Fruit fly (Drosophila melanogaster) whole organism, embryonic: Measurements from ENCODE around the gene Mms19.

ENCODE experiments used
- CG10209 ChIP-seq: fragments of 200-800 bp; sonication (Bioruptor generic); optimal IDR thresholded peaks from 3 replicates; lab custom pipeline; 2017; ENCODE audit warnings: missing biosample characterization, mild to moderate bottlenecking, missing genetic modification characterization, missing genetic modification reagents
- CG10267 ChIP-seq: fragments of 200-800 bp; sonication (Bioruptor generic); optimal IDR thresholded peaks from 2 replicates; lab custom pipeline; 2018; ENCODE audit warnings: missing biosample characterization, mild to moderate bottlenecking, missing genetic modification characterization, moderate library complexity
- CG11456 ChIP-seq: fragments of 200-800 bp; sonication (Bioruptor generic); IDR thresholded peaks from 3 replicates; pipeline ENCODE4 v1.3.6; 2022; ENCODE audit warnings: missing biosample characterization, missing genetic modification characterization
- CG11560 ChIP-seq: fragments of 200-800 bp; sonication (Bioruptor generic); IDR thresholded peaks from 3 replicates; pipeline ENCODE4 v1.3.6; 2022; ENCODE audit warnings: missing biosample characterization, missing genetic modification characterization
- CG12659 ChIP-seq: fragments of 200-800 bp; sonication (Bioruptor generic); optimal IDR thresholded peaks from 3 replicates; lab custom pipeline; 2017; ENCODE audit warnings: mild to moderate bottlenecking, missing biosample characterization, missing genetic modification reagents, missing genetic modification characterization
- CG13424 ChIP-seq: fragments of 200-800 bp; sonication (Bioruptor generic); optimal IDR thresholded peaks from 2 replicates; lab custom pipeline; 2019; ENCODE audit warnings: missing biosample characterization, mild to moderate bottlenecking, missing genetic modification characterization, moderate library complexity
- CG14667 ChIP-seq: fragments of 200-800 bp; sonication (Bioruptor generic); IDR thresholded peaks from 2 replicates; pipeline ENCODE4 v1.3.6; 2022; ENCODE audit warnings: missing biosample characterization, missing genetic modification characterization
- CG14860 ChIP-seq: fragments of 200-800 bp; sonication (Bioruptor generic); IDR thresholded peaks from 3 replicates; pipeline ENCODE4 v1.3.6; 2022; ENCODE audit warnings: missing biosample characterization, missing genetic modification characterization; ENCODE audit not compliant: partially characterized antibody
- CG14965 ChIP-seq: fragments of 200-800 bp; sonication (Bioruptor generic); optimal IDR thresholded peaks from 2 replicates; lab custom pipeline; 2016; ENCODE audit warnings: missing biosample characterization, missing genetic modification characterization, borderline replicate concordance
- CG1647 ChIP-seq: fragments of 200-800 bp; sonication (Bioruptor generic); optimal IDR thresholded peaks from 3 replicates; lab custom pipeline; 2016; ENCODE audit warnings: missing biosample characterization, missing genetic modification characterization
- CG18619 ChIP-seq: fragments of 200-800 bp; sonication (Bioruptor generic); optimal IDR thresholded peaks from 3 replicates; lab custom pipeline; 2017; ENCODE audit warnings: missing biosample characterization, mild to moderate bottlenecking, missing genetic modification characterization
- CG2120 ChIP-seq: fragments of 200-800 bp; sonication (Bioruptor generic); optimal IDR thresholded peaks from 3 replicates; lab custom pipeline; 2016; ENCODE audit warnings: missing biosample characterization, missing genetic modification characterization
- CG32532 ChIP-seq: fragments of 200-800 bp; sonication (Bioruptor generic); IDR thresholded peaks from 2 replicates; pipeline ENCODE4 v1.3.6; 2022; ENCODE audit warnings: missing biosample characterization, missing genetic modification characterization
- CG33557 ChIP-seq: fragments of 200-800 bp; sonication (Bioruptor generic); optimal IDR thresholded peaks from 2 replicates; lab custom pipeline; 2019; ENCODE audit warnings: missing biosample characterization, mild to moderate bottlenecking, missing genetic modification characterization, moderate library complexity
- CG4617 ChIP-seq: fragments of 200-800 bp; sonication (Bioruptor generic); optimal IDR thresholded peaks from 3 replicates; lab custom pipeline; 2016; ENCODE audit warnings: missing biosample characterization, missing genetic modification characterization, borderline replicate concordance
- CG4707 ChIP-seq: fragments of 200-800 bp; sonication (Bioruptor generic); optimal IDR thresholded peaks from 2 replicates; lab custom pipeline; 2018; ENCODE audit warnings: missing biosample characterization, mild to moderate bottlenecking, missing genetic modification characterization, moderate library complexity
- CG6272 ChIP-seq: fragments of 200-800 bp; sonication (Bioruptor generic); IDR thresholded peaks from 2 replicates; pipeline ENCODE4 v1.3.6; 2022; ENCODE audit warnings: missing biosample characterization, missing genetic modification characterization
- CG6813 ChIP-seq: fragments of 200-800 bp; sonication (Bioruptor generic); optimal IDR thresholded peaks from 2 replicates; lab custom pipeline; 2017; ENCODE audit warnings: missing biosample characterization, missing genetic modification characterization, mild to moderate bottlenecking, moderate library complexity, missing genetic modification reagents
- CG8359 ChIP-seq: fragments of 200-800 bp; sonication (Bioruptor generic); optimal IDR thresholded peaks from 2 replicates; lab custom pipeline; 2017; ENCODE audit warnings: missing biosample characterization, mild to moderate bottlenecking, missing genetic modification characterization, borderline replicate concordance
- CG8478 ChIP-seq: fragments of >200 bp; optimal IDR thresholded peaks from 2 replicates; lab custom pipeline; 2018
- CG8765 ChIP-seq: fragments of 200-800 bp; sonication (Bioruptor generic); IDR thresholded peaks from 2 replicates; pipeline ENCODE4 v1.3.6; 2022; ENCODE audit warnings: missing biosample characterization, missing genetic modification characterization
- Doc3 ChIP-seq: fragments of 200-800 bp; sonication (Bioruptor generic); IDR thresholded peaks from 3 replicates; pipeline ENCODE4 v1.3.6; 2022; ENCODE audit warnings: missing biosample characterization, missing genetic modification characterization; ENCODE audit not compliant: partially characterized antibody
- Dp ChIP-seq: fragments of 200-800 bp; sonication (Bioruptor generic); optimal IDR thresholded peaks from 2 replicates; lab custom pipeline; 2018; ENCODE audit warnings: missing biosample characterization, mild to moderate bottlenecking, missing genetic modification characterization, moderate library complexity
- E2f2 ChIP-seq: fragments of 200-800 bp; sonication (Bioruptor generic); IDR thresholded peaks from 2 replicates; pipeline ENCODE4 v1.3.6; 2022; ENCODE audit warnings: missing biosample characterization, missing genetic modification characterization
- GATAe ChIP-seq: fragments of 200-800 bp; sonication (Bioruptor generic); conservative IDR thresholded peaks from 2 replicates; pipeline ENCODE4 v1.3.6; 2022; ENCODE audit warnings: missing biosample characterization, missing genetic modification characterization
- Hmx ChIP-seq: fragments of 200-800 bp; sonication (Bioruptor generic); optimal IDR thresholded peaks from 2 replicates; lab custom pipeline; 2016; ENCODE audit warnings: missing biosample characterization, missing genetic modification characterization
- Hr3 ChIP-seq: fragments of 200-800 bp; sonication (Bioruptor generic); optimal IDR thresholded peaks from 3 replicates; lab custom pipeline; 2016; ENCODE audit warnings: missing biosample characterization, missing genetic modification characterization
- Hr78 ChIP-seq, 2 experiments: fragments of 200-800 bp in 1 of 2; fragments of >200 bp in 1 of 2; sonication (Bioruptor generic) in 1 of 2; optimal IDR thresholded peaks; 2 replicates each; lab custom pipeline; 2017 to 2019; ENCODE audit warnings: missing biosample characterization in 2 of 2, missing genetic modification characterization in 2 of 2, mild to moderate bottlenecking in 1 of 2, moderate library complexity in 1 of 2
- Lpt ChIP-seq: fragments of >200 bp; optimal IDR thresholded peaks from 2 replicates; lab custom pipeline; 2018; ENCODE audit warnings: missing biosample characterization, missing genetic modification characterization
- MESR4 ChIP-seq: fragments of 200-800 bp; sonication (Bioruptor generic); optimal IDR thresholded peaks from 2 replicates; lab custom pipeline; 2018; ENCODE audit warnings: missing biosample characterization, mild to moderate bottlenecking, missing genetic modification characterization, moderate library complexity
- Med ChIP-seq: fragments of 200-800 bp; sonication (Bioruptor generic); peaks from one replicate; lab custom pipeline; 2016; ENCODE audit warnings: missing biosample characterization, missing genetic modification characterization, mild to moderate bottlenecking, inconsistent platforms, moderate library complexity
- Opbp ChIP-seq: fragments of 200-800 bp; sonication (Bioruptor generic); IDR thresholded peaks from 3 replicates; pipeline ENCODE4 v1.3.6; 2022; ENCODE audit warnings: missing biosample characterization, missing genetic modification characterization; ENCODE audit not compliant: partially characterized antibody
- Stat92E ChIP-seq, 3 experiments: fragments of >200 bp in 2 of 3; fragments of 200-800 bp in 1 of 3; sonication (Bioruptor generic) in 1 of 3; optimal IDR thresholded peaks; 2 replicates each; lab custom pipeline; 2017 to 2019; ENCODE audit warnings: missing biosample characterization in 3 of 3, missing genetic modification characterization in 3 of 3, mild to moderate bottlenecking in 1 of 3, moderate library complexity in 1 of 3
- cwo ChIP-seq: fragments of 200-800 bp; sonication (Bioruptor generic); optimal IDR thresholded peaks from 3 replicates; lab custom pipeline; 2017; ENCODE audit warnings: missing biosample characterization, missing genetic modification characterization, mild to moderate bottlenecking, moderate library complexity, missing genetic modification reagents
- dimm ChIP-seq: fragments of 200-800 bp; sonication (Bioruptor generic); IDR thresholded peaks from 2 replicates; pipeline ENCODE4 v1.3.6; 2022; ENCODE audit warnings: missing biosample characterization, missing genetic modification characterization
- gcm2 ChIP-seq: fragments of 200-800 bp; sonication (Bioruptor generic); optimal IDR thresholded peaks from 2 replicates; lab custom pipeline; 2016; ENCODE audit warnings: missing biosample characterization, missing genetic modification characterization
- gsb ChIP-seq: fragments of 200-800 bp; sonication (Bioruptor generic); IDR thresholded peaks from 2 replicates; pipeline ENCODE4 v1.3.6; 2022; ENCODE audit warnings: missing biosample characterization, missing genetic modification characterization
- insv ChIP-seq, 2 experiments: fragments of 200-800 bp; sonication (Bioruptor generic); optimal IDR thresholded peaks; 3 replicates each; lab custom pipeline; 2016 to 2018; ENCODE audit warnings: missing biosample characterization in 2 of 2, missing genetic modification characterization in 2 of 2
- lola ChIP-seq, 3 experiments: fragments of >200 bp in 2 of 3; fragments of 200-800 bp in 1 of 3; sonication (Bioruptor generic) in 1 of 3; optimal IDR thresholded peaks; 2 replicates each; lab custom pipeline; 2017 to 2019; ENCODE audit warnings: missing biosample characterization in 3 of 3, missing genetic modification characterization in 3 of 3, mild to moderate bottlenecking in 1 of 3, moderate library complexity in 1 of 3
- pan ChIP-seq, 4 experiments: fragments of >200 bp in 3 of 4; fragments of 200-800 bp in 1 of 4; sonication (Bioruptor generic) in 1 of 4; optimal IDR thresholded peaks in 3 of 4; IDR thresholded peaks in 1 of 4; 2 replicates each; pipeline versions ENCODE4 v1.3.6 to Lab custom; 2017 to 2022; ENCODE audit warnings: missing biosample characterization in 2 of 4, missing genetic modification characterization in 2 of 4, mixed read lengths in 1 of 4
- pita ChIP-seq: fragments of 200-800 bp; sonication (Bioruptor generic); optimal IDR thresholded peaks from 2 replicates; lab custom pipeline; 2017; ENCODE audit warnings: missing biosample characterization, mild to moderate bottlenecking, missing genetic modification characterization
- prd ChIP-seq, 3 experiments: fragments of >200 bp in 2 of 3; fragments of 200-800 bp in 1 of 3; sonication (Bioruptor generic) in 1 of 3; optimal IDR thresholded peaks in 2 of 3; IDR thresholded peaks in 1 of 3; 2 replicates in 2 of 3; 3 replicates in 1 of 3; pipeline versions ENCODE4 v1.3.6 to Lab custom; 2017 to 2022; ENCODE audit warnings: missing biosample characterization in 1 of 3, missing genetic modification characterization in 1 of 3
- row ChIP-seq: fragments of 200-800 bp; sonication (Bioruptor generic); IDR thresholded peaks from 3 replicates; pipeline ENCODE4 v1.3.6; 2022; ENCODE audit warnings: missing biosample characterization, missing genetic modification characterization
- salm ChIP-seq: fragments of 200-800 bp; sonication (Bioruptor generic); optimal IDR thresholded peaks from 2 replicates; lab custom pipeline; 2018; ENCODE audit warnings: missing biosample characterization, mild to moderate bottlenecking, missing genetic modification characterization
- tna ChIP-seq: fragments of 200-800 bp; sonication (Bioruptor generic); IDR thresholded peaks from 2 replicates; pipeline ENCODE4 v1.3.6; 2022; ENCODE audit warnings: missing biosample characterization, missing genetic modification characterization; ENCODE audit not compliant: partially characterized antibody
- vvl ChIP-seq: fragments of 200-800 bp; sonication (Bioruptor generic); IDR thresholded peaks from 2 replicates; pipeline ENCODE4 v1.3.6; 2022; ENCODE audit warnings: missing biosample characterization, missing genetic modification characterization
- wor ChIP-seq: fragments of 200-800 bp; sonication (Bioruptor generic); IDR thresholded peaks from 2 replicates; pipeline ENCODE4 v1.3.6; 2022; ENCODE audit warnings: missing biosample characterization, missing genetic modification characterization
- yki ChIP-seq: fragments of >200 bp; optimal IDR thresholded peaks from 3 replicates; lab custom pipeline; 2018
- zf30C ChIP-seq: fragments of 200-800 bp; sonication (Bioruptor generic); optimal IDR thresholded peaks from 3 replicates; lab custom pipeline; 2018; ENCODE audit warnings: missing biosample characterization, mild to moderate bottlenecking, missing genetic modification characterization

Gene Mms19

dm6 chr3R:5219466-5219865 is 12.9 kb upstream of the Mms19 start, which contains the start of the genes Prosbeta2R2 and CG1116 (continued):
- TF ChIP-seq salm (tag; lab: Kevin White, UChicago) (no peak), Doc3 (peak; percentile 54; the same call in 1 of the 3 replicates), CG6813 (no peak), E2f2 (peak; percentile 97), pita (GFP tag; lab: Kevin White, UChicago) (no peak), CG4707 (no peak), MESR4 (GFP tag; lab: Kevin White, UChicago) (peak; percentile 78), tna (no peak), Hmx (GFP tag; lab: Kevin White, UChicago) (no peak), dimm (no peak), lola (GFP tag; optimal IDR thresholded peaks at IDR 0.05; lab: Kevin White, UChicago) (no peak), CG8478 (no peak), CG8765 (GFP tag; lab: Robert Waterston, UW) (no peak), CG12659 (GFP tag; lab: Kevin White, UChicago) (no peak), zf30C (GFP tag; lab: Kevin White, UChicago) (no peak), CG14860 (GFP tag; lab: Robert Waterston, UW) (peak; percentile 28; the same call in 1 of the 3 replicates), Opbp (GFP tag; lab: Robert Waterston, UW) (peak; percentile 47; the same call in 2 of the 3 replicates), CG11560 (no peak), yki (no peak), CG32532 (GFP tag; lab: Robert Waterston, UW) (no peak), wor (GFP tag; lab: Robert Waterston, UW) (no peak), CG10209 (GFP tag; lab: Kevin White, UChicago) (no peak), CG33557 (GFP tag; lab: Kevin White, UChicago) (no peak), CG8359 (GFP tag; lab: Kevin White, UChicago) (no peak), CG6272 (GFP tag; lab: Robert Waterston, UW) (no peak), CG2120 (GFP tag; lab: Kevin White, UChicago) (no peak), cwo (GFP tag; lab: Kevin White, UChicago) (no peak), GATAe (GFP tag; lab: Robert Waterston, UW) (no peak), Lpt (no peak), Hr3 (GFP tag; lab: Kevin White, UChicago) (no peak), pan (optimal IDR thresholded peaks at IDR 0.05; lab: Kevin White, UChicago) (no peak), pan (GFP tag; optimal IDR thresholded peaks at IDR 0.05 in 1 of 2, IDR thresholded peaks at IDR 0.05 in 1 of 2) (no peak), Dp (GFP tag; lab: Kevin White, UChicago) (peak; percentile 95), prd (optimal IDR thresholded peaks at IDR 0.05; lab: Kevin White, UChicago) (no peak), prd (GFP tag; IDR thresholded peaks at IDR 0.05; lab: Robert Waterston, UW) (no peak), CG14667 (GFP tag; lab: Robert Waterston, UW) (no peak), gcm2 (no peak), Hr78 (GFP tag; optimal IDR thresholded peaks at IDR 0.05; lab: Kevin White, UChicago) (no peak), row (GFP tag; lab: Robert Waterston, UW) (no peak), CG14965 (no peak), insv (GFP tag; optimal IDR thresholded peaks at IDR 0.05; lab: Kevin White, UChicago) (no peak), CG13424 (tag; lab: Kevin White, UChicago) (no peak), CG11456 (GFP tag; lab: Robert Waterston, UW) (no peak), CG10267 (tag; lab: Kevin White, UChicago) (no peak), CG4617 (peak; percentile 62), Med (GFP tag; lab: Kevin White, UChicago) (peak; percentile 80), Stat92E (GFP tag; optimal IDR thresholded peaks at IDR 0.05; lab: Kevin White, UChicago) (no peak), CG1647 (no peak), vvl (GFP tag; lab: Robert Waterston, UW) (0 out of 2 replicates have a peak, but pooled peaks have one; percentile 12), gsb (GFP tag; lab: Robert Waterston, UW) (no peak), CG18619 (GFP tag; lab: Kevin White, UChicago) (no peak)
